Worm (Caenorhabditis elegans) whole organism, L1 larva: ENCODE data around the gene Y77E11A.7.

Experiments
- C04F5.9 ChIP-seq: sonication (generic microtip); optimal IDR thresholded peaks from 2 replicates; lab custom pipeline; 2016; ENCODE audit warnings: missing genetic modification characterization, missing compliant biosample characterization
- C34B4.2 ChIP-seq: sonication (generic microtip); optimal IDR thresholded peaks from 2 replicates; lab custom pipeline; 2017; ENCODE audit warnings: mild to moderate bottlenecking, missing genetic modification characterization, missing compliant biosample characterization
- ceh-63 ChIP-seq: fragments of 200-800 bp; sonication (Bioruptor generic); optimal IDR thresholded peaks from 2 replicates; lab custom pipeline; 2018; ENCODE audit warnings: mild to moderate bottlenecking, missing genetic modification characterization, missing compliant biosample characterization
- ceh-8 ChIP-seq: fragments of 200-800 bp; sonication (Bioruptor generic); optimal IDR thresholded peaks from 2 replicates; lab custom pipeline; 2018; ENCODE audit warnings: mild to moderate bottlenecking, missing genetic modification characterization, moderate library complexity, missing compliant biosample characterization
- efl-1 ChIP-seq, 4 experiments: fragments of 150-350 bp; optimal IDR thresholded peaks in 3 of 4; peaks in 1 of 4; 1 replicate in 1 of 4; 2 replicates in 3 of 4; lab custom pipeline; 2014; ENCODE audit warnings: missing biosample characterization in 2 of 4, missing genetic modification characterization in 2 of 4, missing genetic modification reagents in 2 of 4
- efl-3 ChIP-seq: fragments of 200-800 bp; sonication (Bioruptor generic); optimal IDR thresholded peaks from 2 replicates; lab custom pipeline; 2018; ENCODE audit warnings: mild to moderate bottlenecking, missing genetic modification characterization, missing compliant biosample characterization
- egl-27 ChIP-seq, 2 experiments: fragments of 150-350 bp in 1 of 2; sonication (generic microtip); optimal IDR thresholded peaks; 3 replicates each; lab custom pipeline; 2017 to 2018; ENCODE audit warnings: missing biosample characterization in 2 of 2, missing genetic modification characterization in 2 of 2, missing genetic modification reagents in 2 of 2
- fkh-10 ChIP-seq: sonication (generic microtip); optimal IDR thresholded peaks from 2 replicates; lab custom pipeline; 2017; ENCODE audit warnings: missing biosample characterization, missing genetic modification reagents, missing genetic modification characterization
- fkh-4 ChIP-seq: sonication (generic microtip); optimal IDR thresholded peaks from 2 replicates; lab custom pipeline; 2016; ENCODE audit warnings: missing compliant biosample characterization, missing genetic modification characterization, borderline replicate concordance
- fkh-8 ChIP-seq: sonication (generic microtip); optimal IDR thresholded peaks from 2 replicates; lab custom pipeline; 2016; ENCODE audit warnings: mild to moderate bottlenecking, missing genetic modification characterization, missing compliant biosample characterization
- fos-1 ChIP-seq: fragments of 150-350 bp; optimal IDR thresholded peaks from 2 replicates; lab custom pipeline; 2014; ENCODE audit warnings: missing biosample characterization, missing genetic modification characterization
- hlh-17 ChIP-seq: fragments of 200-800 bp; sonication (Bioruptor generic); optimal IDR thresholded peaks from 2 replicates; lab custom pipeline; 2018; ENCODE audit warnings: missing genetic modification characterization, mild to moderate bottlenecking, missing compliant biosample characterization, moderate library complexity, borderline replicate concordance
- hlh-4 ChIP-seq: sonication (generic microtip); optimal IDR thresholded peaks from 2 replicates; lab custom pipeline; 2016; ENCODE audit warnings: mild to moderate bottlenecking, missing genetic modification characterization, missing compliant biosample characterization
- lin-35 ChIP-seq, 2 experiments: fragments of 150-350 bp; optimal IDR thresholded peaks; 2 replicates each; lab custom pipeline; 2014; ENCODE audit warnings: missing biosample characterization in 2 of 2, missing genetic modification characterization in 2 of 2, missing genetic modification reagents in 2 of 2
- lin-39 ChIP-seq: fragments of 150-350 bp; optimal IDR thresholded peaks from 2 replicates; lab custom pipeline; 2014; ENCODE audit warnings: missing biosample characterization, missing genetic modification reagents, missing genetic modification characterization
- lir-3 ChIP-seq: sonication (generic microtip); optimal IDR thresholded peaks from 2 replicates; lab custom pipeline; 2016; ENCODE audit warnings: mild to moderate bottlenecking, missing genetic modification characterization, moderate library complexity, missing compliant biosample characterization; ENCODE audit not compliant: poor library complexity
- lsy-2 ChIP-seq, 2 experiments: fragments of 150-350 bp; optimal IDR thresholded peaks; 2 replicates each; lab custom pipeline; 2014; ENCODE audit warnings: missing biosample characterization in 2 of 2, missing genetic modification characterization in 2 of 2
- mab-9 ChIP-seq: fragments of 200-800 bp; sonication (Bioruptor generic); IDR thresholded peaks from 2 replicates; pipeline ENCODE4 v1.3.6; 2022; ENCODE audit warnings: missing genetic modification reagents, missing genetic modification characterization, missing compliant biosample characterization
- mef-2 ChIP-seq: fragments of 150-350 bp; optimal IDR thresholded peaks from 2 replicates; lab custom pipeline; 2014; ENCODE audit warnings: missing biosample characterization, missing genetic modification characterization
- mep-1 ChIP-seq: fragments of 150-350 bp; optimal IDR thresholded peaks from 2 replicates; lab custom pipeline; 2014; ENCODE audit warnings: missing biosample characterization, missing genetic modification characterization
- nhr-12 ChIP-seq: sonication (generic microtip); optimal IDR thresholded peaks from 2 replicates; lab custom pipeline; 2017; ENCODE audit warnings: missing biosample characterization, missing genetic modification characterization
- nhr-20 ChIP-seq: sonication (generic microtip); optimal IDR thresholded peaks from 2 replicates; lab custom pipeline; 2016; ENCODE audit warnings: mild to moderate bottlenecking, missing genetic modification characterization, missing compliant biosample characterization
- nhr-28 ChIP-seq: fragments of 150-350 bp; optimal IDR thresholded peaks from 2 replicates; lab custom pipeline; 2014; ENCODE audit warnings: missing biosample characterization, missing genetic modification characterization
- nhr-47 ChIP-seq: sonication (generic microtip); optimal IDR thresholded peaks from 2 replicates; lab custom pipeline; 2016; ENCODE audit warnings: mild to moderate bottlenecking, missing genetic modification characterization, moderate library complexity, missing compliant biosample characterization
- nhr-90 ChIP-seq: sonication (generic microtip); optimal IDR thresholded peaks from 2 replicates; lab custom pipeline; 2016; ENCODE audit warnings: mild to moderate bottlenecking, missing genetic modification characterization, missing compliant biosample characterization; ENCODE audit not compliant: poor library complexity
- pag-3 ChIP-seq: sonication (generic microtip); optimal IDR thresholded peaks from 2 replicates; lab custom pipeline; 2017; ENCODE audit warnings: missing genetic modification characterization, mild to moderate bottlenecking, missing compliant biosample characterization, antibody characterized with exemption, borderline replicate concordance; ENCODE audit not compliant: insufficient read depth
- pqm-1 ChIP-seq: sonication (generic microtip); optimal IDR thresholded peaks from 3 replicates; lab custom pipeline; 2017; ENCODE audit warnings: missing biosample characterization, missing genetic modification characterization
- rnt-1 ChIP-seq: sonication (generic microtip); optimal IDR thresholded peaks from 2 replicates; lab custom pipeline; 2016; ENCODE audit warnings: mild to moderate bottlenecking, missing genetic modification characterization, moderate library complexity, missing compliant biosample characterization
- skn-1 ChIP-seq: fragments of 150-350 bp; optimal IDR thresholded peaks from 2 replicates; lab custom pipeline; 2014; ENCODE audit warnings: missing biosample characterization, missing genetic modification characterization
- sup-37 ChIP-seq: fragments of 200-800 bp; sonication (Bioruptor generic); optimal IDR thresholded peaks from 2 replicates; lab custom pipeline; 2018; ENCODE audit warnings: mild to moderate bottlenecking, missing genetic modification characterization, missing compliant biosample characterization
- swsn-7 ChIP-seq: sonication (generic microtip); optimal IDR thresholded peaks from 2 replicates; lab custom pipeline; 2016; ENCODE audit warnings: missing genetic modification characterization, missing compliant biosample characterization
- unc-62 ChIP-seq: fragments of 150-350 bp; optimal IDR thresholded peaks from 2 replicates; lab custom pipeline; 2014; ENCODE audit warnings: missing biosample characterization, missing genetic modification reagents, missing genetic modification characterization
- unc-98 ChIP-seq: fragments of 200-800 bp; sonication (Bioruptor generic); IDR thresholded peaks from 2 replicates; pipeline ENCODE4 v1.3.6; 2022; ENCODE audit warnings: missing genetic modification characterization, missing compliant biosample characterization
- xbp-1 ChIP-seq: sonication (generic microtip); optimal IDR thresholded peaks from 2 replicates; lab custom pipeline; 2016; ENCODE audit warnings: missing genetic modification characterization, missing compliant biosample characterization
- zip-4 ChIP-seq: fragments of 200-800 bp; sonication (Bioruptor generic); optimal IDR thresholded peaks from 2 replicates; lab custom pipeline; 2018; ENCODE audit warnings: mild to moderate bottlenecking, missing genetic modification characterization, moderate library complexity, missing compliant biosample characterization
- ztf-11 ChIP-seq, 2 experiments: sonication (generic microtip); optimal IDR thresholded peaks; 2 replicates each; lab custom pipeline; 2016 to 2017; ENCODE audit warnings: missing genetic modification characterization in 2 of 2, missing biosample characterization in 1 of 2, missing compliant biosample characterization in 1 of 2

Y77E11A.7 gene

ce11 chrIV:1435159-1435558 lies 15.5 kb upstream of the Y77E11A.7 start:
- no peak for TF ChIP-seq fos-1 (tag; lab: Kevin White, UChicago)
- no peak for TF ChIP-seq nhr-90 (tag; lab: Kevin White, UChicago)
- no peak for TF ChIP-seq swsn-7 (tag; lab: Kevin White, UChicago)
- no peak for TF ChIP-seq hlh-4 (tag; lab: Kevin White, UChicago)

ce11 chrIV:1434554-1435089 lies 15.0 kb upstream of the Y77E11A.7 start, which contains the start of gene clp-6:
TSS of gene clp-6 (minus strand) at chrIV:1435039.
- TF ChIP-seq rnt-1 (tag; lab: Kevin White, UChicago) (no peak), mep-1 (no peak), nhr-47 (tag; lab: Kevin White, UChicago) (no peak), nhr-12 (tag; lab: Kevin White, UChicago) (no peak), xbp-1 (tag; lab: Kevin White, UChicago) (no peak), lsy-2 (tag; optimal IDR thresholded peaks at IDR 0.05; lab: Kevin White, UChicago) (no peak), fkh-10 (GFP tag; lab: Kevin White, UChicago) (no peak), hlh-17 (GFP tag; lab: Kevin White, UChicago) (no peak), egl-27 (tag; optimal IDR thresholded peaks at IDR 0.05; lab: Kevin White, UChicago) (no peak), mef-2 (tag; lab: Kevin White, UChicago) (no peak), pqm-1 (tag; lab: Kevin White, UChicago) (no peak), pag-3 (tag; lab: Kevin White, UChicago) (no peak), ztf-11 (tag; optimal IDR thresholded peaks at IDR 0.05; lab: Kevin White, UChicago) (no peak), C34B4.2 (tag; lab: Kevin White, UChicago) (no peak), efl-1 (optimal IDR thresholded peaks at IDR 0.05; lab: Kevin White, UChicago) (no peak), efl-1 (GFP tag; optimal IDR thresholded peaks at IDR 0.05 in 1 of 2; lab: Kevin White, UChicago) (no peak), C04F5.9 (no peak), sup-37 (GFP tag; lab: Kevin White, UChicago) (no peak), nhr-28 (tag; lab: Kevin White, UChicago) (no peak)

ce11 chrIV:1433978-1434377 lies 14.3 kb upstream of the Y77E11A.7 start:
- TF ChIP-seq pqm-1 (tag; lab: Kevin White, UChicago) (no peak), pag-3 (tag; lab: Kevin White, UChicago) (no peak), nhr-20 (tag; lab: Kevin White, UChicago) (no peak), fkh-4 (tag; lab: Kevin White, UChicago) (no peak), fkh-8 (tag; lab: Kevin White, UChicago) (no peak), zip-4 (GFP tag; lab: Kevin White, UChicago) (no peak), ceh-8 (GFP tag; lab: Kevin White, UChicago) (no peak), ceh-63 (GFP tag; lab: Kevin White, UChicago) (no peak), skn-1 (no peak), unc-62 (GFP tag; lab: Kevin White, UChicago) (no peak), efl-3 (GFP tag; lab: Kevin White, UChicago) (no peak), lin-35 (GFP tag; optimal IDR thresholded peaks at IDR 0.05; lab: Kevin White, UChicago) (no peak), lin-39 (tag; lab: Kevin White, UChicago) (no peak), lir-3 (tag; lab: Kevin White, UChicago) (no peak), unc-98 (no peak), mab-9 (GFP tag; lab: Robert Waterston, UW) (no peak)
